Worm (Caenorhabditis elegans) whole organism, young adult: ENCODE data around the gene F14H3.6.
A peak's percentile ranks its signal among the peaks of the same experiment; 100 is the strongest.

Experiments
- B0261.1 ChIP-seq: sonication (generic microtip); optimal IDR thresholded peaks from 2 replicates; lab custom pipeline; 2016; ENCODE audit warnings: mild to moderate bottlenecking, missing genetic modification characterization, moderate library complexity, missing compliant biosample characterization
- F10E7.11 ChIP-seq: sonication (generic microtip); optimal IDR thresholded peaks from 2 replicates; lab custom pipeline; 2017; ENCODE audit warnings: mild to moderate bottlenecking, missing genetic modification characterization, moderate library complexity, missing compliant biosample characterization
- F33H1.4 ChIP-seq: fragments of 200-800 bp; sonication (Bioruptor generic); IDR thresholded peaks from 2 replicates; pipeline ENCODE4 v1.3.6; 2022; ENCODE audit warnings: missing genetic modification reagents, missing genetic modification characterization, missing compliant biosample characterization
- F52B5.7 ChIP-seq: sonication (generic microtip); optimal IDR thresholded peaks from 2 replicates; lab custom pipeline; 2016; ENCODE audit warnings: mild to moderate bottlenecking, missing genetic modification characterization, missing compliant biosample characterization
- F57A8.1 ChIP-seq: fragments of 200-800 bp; sonication (Bioruptor generic); optimal IDR thresholded peaks from 2 replicates; lab custom pipeline; 2018; ENCODE audit warnings: mild to moderate bottlenecking, missing genetic modification characterization, moderate library complexity, missing compliant biosample characterization
- T07F8.4 ChIP-seq: sonication (generic microtip); optimal IDR thresholded peaks from 2 replicates; lab custom pipeline; 2016; ENCODE audit warnings: mild to moderate bottlenecking, missing genetic modification characterization, moderate library complexity, missing compliant biosample characterization
- Y53F4B.3 ChIP-seq: fragments of 200-800 bp; sonication (Bioruptor generic); IDR thresholded peaks from 2 replicates; pipeline ENCODE4 v1.3.6; 2022; ENCODE audit warnings: missing genetic modification reagents, missing genetic modification characterization, missing compliant biosample characterization
- Y56A3A.18 ChIP-seq: fragments of 200-800 bp; sonication (Bioruptor generic); IDR thresholded peaks from 2 replicates; pipeline ENCODE4 v1.3.6; 2022; ENCODE audit warnings: missing genetic modification reagents, missing genetic modification characterization, missing compliant biosample characterization
- Y95B8A.8 ChIP-seq: fragments of 200-800 bp; sonication (Bioruptor generic); IDR thresholded peaks from 2 replicates; pipeline ENCODE4 v1.3.6; 2022; ENCODE audit warnings: missing genetic modification reagents, missing genetic modification characterization, missing compliant biosample characterization
- aptf-3 ChIP-seq: fragments of 200-800 bp; sonication (Bioruptor generic); IDR thresholded peaks from 2 replicates; pipeline ENCODE4 v1.3.6; 2022; ENCODE audit warnings: missing genetic modification characterization, missing compliant biosample characterization
- atf-7 ChIP-seq: sonication (generic microtip); optimal IDR thresholded peaks from 2 replicates; lab custom pipeline; 2017; ENCODE audit warnings: mild to moderate bottlenecking, missing genetic modification characterization, missing compliant biosample characterization
- athp-1 ChIP-seq: sonication (generic microtip); optimal IDR thresholded peaks from 2 replicates; lab custom pipeline; 2017; ENCODE audit warnings: mild to moderate bottlenecking, missing genetic modification characterization, missing compliant biosample characterization
- attf-3 ChIP-seq: fragments of 200-800 bp; sonication (Bioruptor generic); conservative IDR thresholded peaks from 2 replicates; pipeline ENCODE4 v1.3.6; 2022; ENCODE audit warnings: missing genetic modification reagents, missing genetic modification characterization, missing compliant biosample characterization
- attf-6 ChIP-seq: fragments of 200-800 bp; sonication (Bioruptor generic); IDR thresholded peaks from 2 replicates; pipeline ENCODE4 v1.3.6; 2022; ENCODE audit warnings: missing genetic modification reagents, missing genetic modification characterization, missing compliant biosample characterization
- cebp-1 ChIP-seq, 2 experiments: fragments of 200-800 bp in 1 of 2; sonication (Bioruptor generic) in 1 of 2; sonication (generic microtip) in 1 of 2; IDR thresholded peaks in 1 of 2; optimal IDR thresholded peaks in 1 of 2; 2 replicates each; pipeline versions ENCODE4 v1.3.6 to Lab custom; 2017 to 2022; ENCODE audit warnings: missing compliant biosample characterization in 2 of 2, missing genetic modification characterization in 2 of 2, mild to moderate bottlenecking in 1 of 2, missing genetic modification reagents in 1 of 2, moderate library complexity in 1 of 2
- ceh-100 ChIP-seq: fragments of 200-800 bp; sonication (Bioruptor generic); IDR thresholded peaks from 2 replicates; pipeline ENCODE4 v1.3.6; 2022; ENCODE audit warnings: missing genetic modification reagents, missing genetic modification characterization, missing compliant biosample characterization
- ceh-40 ChIP-seq: fragments of 200-800 bp; sonication (Bioruptor generic); IDR thresholded peaks from 2 replicates; pipeline ENCODE4 v1.3.6; 2022; ENCODE audit warnings: missing genetic modification characterization, missing compliant biosample characterization
- ceh-58 ChIP-seq: fragments of 200-800 bp; sonication (Bioruptor generic); IDR thresholded peaks from 2 replicates; pipeline ENCODE4 v1.3.6; 2022; ENCODE audit warnings: missing genetic modification characterization, missing compliant biosample characterization
- die-1 ChIP-seq: sonication (generic microtip); optimal IDR thresholded peaks from 2 replicates; lab custom pipeline; 2016; ENCODE audit warnings: missing genotype, mild to moderate bottlenecking, missing genetic modification characterization, missing compliant biosample characterization
- egl-44 ChIP-seq: fragments of 200-800 bp; sonication (Bioruptor generic); IDR thresholded peaks from 2 replicates; pipeline ENCODE4 v1.3.6; 2022; ENCODE audit warnings: missing genetic modification reagents, missing genetic modification characterization, missing compliant biosample characterization
- ekl-4 ChIP-seq: fragments of 200-800 bp; sonication (Bioruptor generic); IDR thresholded peaks from 2 replicates; pipeline ENCODE4 v1.3.6; 2022; ENCODE audit warnings: missing genetic modification reagents, missing genetic modification characterization, missing compliant biosample characterization
- ets-4 ChIP-seq: fragments of 200-800 bp; sonication (Bioruptor generic); optimal IDR thresholded peaks from 2 replicates; lab custom pipeline; 2018; ENCODE audit warnings: mild to moderate bottlenecking, missing genetic modification characterization, missing compliant biosample characterization
- hsf-1 ChIP-seq: fragments of 200-800 bp; sonication (Bioruptor generic); IDR thresholded peaks from 2 replicates; pipeline ENCODE4 v1.3.6; 2022; ENCODE audit warnings: missing genetic modification reagents, missing genetic modification characterization, missing compliant biosample characterization
- lin-35 ChIP-seq, 3 experiments: fragments of 150-350 bp in 2 of 3; sonication (generic microtip) in 1 of 3; optimal IDR thresholded peaks; 2 replicates each; lab custom pipeline; 2014 to 2018; ENCODE audit warnings: missing biosample characterization in 3 of 3, missing genetic modification characterization in 3 of 3, missing genetic modification reagents in 3 of 3
- lin-40 ChIP-seq: sonication (generic microtip); optimal IDR thresholded peaks from 2 replicates; lab custom pipeline; 2016; ENCODE audit warnings: missing genetic modification characterization, mild to moderate bottlenecking, missing compliant biosample characterization, missing genotype, missing genetic modification reagents
- madf-8 ChIP-seq: fragments of 200-800 bp; sonication (Bioruptor generic); conservative IDR thresholded peaks from 2 replicates; pipeline ENCODE4 v1.3.6; 2022; ENCODE audit warnings: missing genetic modification reagents, missing genetic modification characterization, missing compliant biosample characterization
- nhr-120 ChIP-seq: fragments of 200-800 bp; sonication (Bioruptor generic); IDR thresholded peaks from 2 replicates; pipeline ENCODE4 v1.3.6; 2022; ENCODE audit warnings: missing genetic modification characterization, missing compliant biosample characterization
- nhr-179 ChIP-seq: sonication (generic microtip); optimal IDR thresholded peaks from 2 replicates; lab custom pipeline; 2016; ENCODE audit warnings: mild to moderate bottlenecking, missing genetic modification characterization, missing compliant biosample characterization
- nhr-80 ChIP-seq: sonication (generic microtip); optimal IDR thresholded peaks from 2 replicates; lab custom pipeline; 2016; ENCODE audit warnings: missing genetic modification characterization, missing compliant biosample characterization
- pbrm-1 ChIP-seq: fragments of 200-800 bp; sonication (Bioruptor generic); IDR thresholded peaks from 2 replicates; pipeline ENCODE4 v1.3.6; 2022; ENCODE audit warnings: missing genetic modification reagents, missing genetic modification characterization, missing compliant biosample characterization
- pha-4 ChIP-seq: fragments of 150-350 bp; sonication (generic microtip); optimal IDR thresholded peaks from 2 replicates; lab custom pipeline; 2014; ENCODE audit warnings: missing biosample characterization, missing genetic modification reagents, missing genetic modification characterization
- sea-2 ChIP-seq: fragments of 200-800 bp; sonication (Bioruptor generic); IDR thresholded peaks from 2 replicates; pipeline ENCODE4 v1.3.6; 2022; ENCODE audit warnings: missing genetic modification characterization, missing compliant biosample characterization
- snpc-1.3 ChIP-seq: sonication (generic microtip); optimal IDR thresholded peaks from 2 replicates; lab custom pipeline; 2017; ENCODE audit warnings: missing genetic modification characterization, mild to moderate bottlenecking, missing compliant biosample characterization, antibody characterized with exemption, moderate library complexity, missing genotype, missing genetic modification reagents; ENCODE audit not compliant: insufficient read depth
- snpc-4 ChIP-seq, 5 experiments: fragments of 150-350 bp in 1 of 5; sonication (generic microtip) in 4 of 5; optimal IDR thresholded peaks; 2 replicates each; lab custom pipeline; 2014 to 2018; ENCODE audit warnings: missing genetic modification characterization in 5 of 5, missing biosample characterization in 3 of 5, antibody characterized with exemption in 2 of 5, mild to moderate bottlenecking in 2 of 5, missing compliant biosample characterization in 2 of 5, missing genotype in 2 of 5, moderate library complexity in 2 of 5, missing genetic modification reagents in 1 of 5
- somi-1 ChIP-seq: fragments of 200-800 bp; sonication (Bioruptor generic); optimal IDR thresholded peaks from 2 replicates; lab custom pipeline; 2018; ENCODE audit warnings: mild to moderate bottlenecking, missing genetic modification characterization, missing compliant biosample characterization
- sptf-2 ChIP-seq: fragments of 200-800 bp; sonication (Bioruptor generic); optimal IDR thresholded peaks from 2 replicates; lab custom pipeline; 2018; ENCODE audit warnings: mild to moderate bottlenecking, missing genetic modification characterization, missing compliant biosample characterization
- tbp1 ChIP-seq: fragments of 200-800 bp; sonication (Bioruptor generic); optimal IDR thresholded peaks from 2 replicates; lab custom pipeline; 2018; ENCODE audit warnings: mild to moderate bottlenecking, missing genetic modification characterization, missing compliant biosample characterization
- xnd-1 ChIP-seq: sonication (generic microtip); optimal IDR thresholded peaks from 2 replicates; lab custom pipeline; 2016; ENCODE audit warnings: missing genotype, missing genetic modification reagents, missing genetic modification characterization, missing compliant biosample characterization
- zfh-2 ChIP-seq: fragments of 200-800 bp; sonication (Bioruptor generic); conservative IDR thresholded peaks from 2 replicates; pipeline ENCODE4 v1.3.6; 2022; ENCODE audit warnings: missing genetic modification reagents, missing genetic modification characterization, missing compliant biosample characterization
- ztf-22 ChIP-seq: fragments of 200-800 bp; sonication (Bioruptor generic); optimal IDR thresholded peaks from 2 replicates; lab custom pipeline; 2018; ENCODE audit warnings: mild to moderate bottlenecking, missing genetic modification characterization, moderate library complexity, missing compliant biosample characterization
- ztf-25 ChIP-seq: fragments of 200-800 bp; sonication (Bioruptor generic); IDR thresholded peaks from 2 replicates; pipeline ENCODE4 v1.3.6; 2022; ENCODE audit warnings: missing genetic modification reagents, missing genetic modification characterization, missing compliant biosample characterization
- ztf-26 ChIP-seq: sonication (generic microtip); optimal IDR thresholded peaks from 2 replicates; lab custom pipeline; 2017; ENCODE audit warnings: missing genetic modification characterization, missing compliant biosample characterization

Gene F14H3.6

DNA sequence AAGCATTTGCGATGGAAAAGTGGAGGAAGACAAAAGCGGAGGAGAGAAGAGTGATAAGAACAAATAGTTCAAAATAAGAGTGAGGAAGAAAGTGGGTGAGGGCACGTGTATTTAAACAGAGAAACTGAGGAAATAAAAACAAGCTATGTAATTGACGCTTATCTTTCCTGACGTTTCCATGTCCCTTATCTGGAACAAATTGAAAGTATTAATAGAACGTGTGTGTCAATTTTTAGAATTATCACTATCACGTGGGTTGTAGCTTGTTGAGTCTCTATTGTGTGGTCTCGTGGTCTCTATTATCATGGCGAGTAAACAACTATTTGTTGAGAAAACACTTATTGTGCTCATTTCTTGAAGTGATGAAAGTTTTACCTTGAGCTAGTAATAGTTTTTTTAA lies 12.9 kb downstream of the F14H3.6 start, which contains the start of gene T10C6.15 (continued):
- TF ChIP-seq ceh-100 (no peak), egl-44 (GFP tag; lab: Robert Waterston, UW) (0 out of 2 replicates have a peak, but pooled peaks have one; percentile 51), ceh-40 (GFP tag; lab: Robert Waterston, UW) (no peak), athp-1 (no peak), attf-6 (GFP tag; lab: Robert Waterston, UW) (no peak), Y95B8A.8 (GFP tag; lab: Robert Waterston, UW) (no peak), nhr-80 (tag; lab: Kevin White, UChicago) (peak; percentile 83), snpc-4 (GFP tag; optimal IDR thresholded peaks at IDR 0.05; lab: Kevin White, UChicago) (no peak), snpc-4 (tag; optimal IDR thresholded peaks at IDR 0.05; lab: Kevin White, UChicago) (peak in 1 of 4 experiments; percentile 9), ztf-26 (tag; lab: Kevin White, UChicago) (no peak), atf-7 (tag; lab: Kevin White, UChicago) (peak; percentile 66), F33H1.4 (GFP tag; lab: Robert Waterston, UW) (no peak), ekl-4 (GFP tag; lab: Robert Waterston, UW) (no peak), pha-4 (peak; percentile 70), hsf-1 (GFP tag; lab: Robert Waterston, UW) (no peak), tbp1 (GFP tag; lab: Kevin White, UChicago) (peak; percentile 48), lin-40 (tag; lab: Kevin White, UChicago) (no peak), xnd-1 (tag; lab: Kevin White, UChicago) (no peak), sptf-2 (no peak), ztf-25 (GFP tag; lab: Robert Waterston, UW) (no peak), attf-3 (GFP tag; lab: Robert Waterston, UW) (no peak), madf-8 (GFP tag; lab: Robert Waterston, UW) (no peak), ceh-58 (no peak), ztf-22 (GFP tag; lab: Kevin White, UChicago) (peak; percentile 71), snpc-1.3 (tag; lab: Kevin White, UChicago) (no peak), aptf-3 (GFP tag; lab: Robert Waterston, UW) (no peak), T07F8.4 (tag; lab: Kevin White, UChicago) (no peak)

DNA sequence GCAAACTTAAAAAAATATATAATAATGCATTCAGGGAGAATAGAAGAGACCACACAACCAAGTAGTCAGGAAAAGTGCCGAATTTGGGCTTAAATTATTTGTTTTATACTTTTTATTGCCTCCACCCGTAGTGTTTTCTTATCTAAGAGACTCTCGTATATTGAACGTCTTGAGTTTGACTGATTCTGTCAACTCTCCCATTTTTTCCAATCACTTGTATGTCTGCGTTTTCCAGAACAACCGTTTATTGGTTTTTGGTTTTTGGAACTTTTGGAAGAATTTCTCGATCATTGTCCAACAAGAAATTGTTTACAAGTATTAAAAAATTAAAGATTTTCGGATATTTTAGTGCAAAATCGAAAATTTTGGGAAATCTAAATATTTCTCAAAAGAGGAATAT lies 15.0 kb downstream of the F14H3.6 start:
- peak; percentile 73 for TF ChIP-seq nhr-80 (tag; lab: Kevin White, UChicago)
- no peak for TF ChIP-seq atf-7 (tag; lab: Kevin White, UChicago)

DNA sequence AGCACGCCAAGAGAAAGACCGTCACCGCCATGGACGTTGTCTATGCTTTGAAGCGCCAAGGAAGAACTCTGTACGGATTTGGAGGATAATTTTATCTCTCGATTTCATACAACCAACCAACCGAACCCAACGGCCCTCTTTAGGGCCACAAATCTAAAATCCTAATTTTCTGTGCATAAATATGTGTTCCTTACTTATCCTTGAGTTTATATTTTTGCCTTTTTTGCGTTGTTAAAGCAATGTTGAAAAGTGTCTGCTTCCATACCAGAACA lies 16.0 kb downstream of the F14H3.6 start:
- TF ChIP-seq attf-3 (GFP tag; lab: Robert Waterston, UW) = no peak
- 0 out of 2 replicates have a peak, but pooled peaks have one; percentile 17 for TF ChIP-seq Y56A3A.18
- no peak for TF ChIP-seq die-1
- no peak for TF ChIP-seq Y53F4B.3 (GFP tag; lab: Robert Waterston, UW)
- TF ChIP-seq ztf-26 (tag; lab: Kevin White, UChicago) = no peak
- TF ChIP-seq somi-1 (GFP tag; lab: Kevin White, UChicago) = no peak
- no peak for TF ChIP-seq F10E7.11 (tag; lab: Kevin White, UChicago)
- TF ChIP-seq F52B5.7 (tag; lab: Kevin White, UChicago) = no peak
- TF ChIP-seq snpc-4 (GFP tag; optimal IDR thresholded peaks at IDR 0.05; lab: Kevin White, UChicago) = no peak
- TF ChIP-seq snpc-4 (tag; optimal IDR thresholded peaks at IDR 0.05; lab: Kevin White, UChicago) = no peak
- no peak for TF ChIP-seq sea-2 (GFP tag; lab: Robert Waterston, UW)
- TF ChIP-seq nhr-179 (tag; lab: Kevin White, UChicago) = no peak
- TF ChIP-seq F57A8.1 (GFP tag; lab: Kevin White, UChicago) = no peak
- no peak for TF ChIP-seq ets-4 (GFP tag; lab: Kevin White, UChicago)
- 0 out of 2 replicates have a peak, but pooled peaks have one; percentile 50 for TF ChIP-seq nhr-120 (GFP tag; lab: Robert Waterston, UW)
- TF ChIP-seq B0261.1 (tag; lab: Kevin White, UChicago) = no peak
- no peak for TF ChIP-seq pha-4
- no peak for TF ChIP-seq lin-35 (GFP tag; optimal IDR thresholded peaks at IDR 0.05; lab: Kevin White, UChicago)
- TF ChIP-seq pbrm-1 (GFP tag; lab: Robert Waterston, UW) = no peak
- no peak for TF ChIP-seq zfh-2 (GFP tag; lab: Robert Waterston, UW)
- TF ChIP-seq cebp-1 (GFP tag; IDR thresholded peaks at IDR 0.05; lab: Robert Waterston, UW) = no peak
- TF ChIP-seq cebp-1 (tag; optimal IDR thresholded peaks at IDR 0.05; lab: Kevin White, UChicago) = no peak
- TF ChIP-seq ztf-25 (GFP tag; lab: Robert Waterston, UW) = 0 out of 2 replicates have a peak, but pooled peaks have one; percentile 7
